Worm (Caenorhabditis elegans) whole organism, dauer: ENCODE data around the gene srz-1.
"Not testable (repeated sequence)": the region's sequence is repeated elsewhere in the genome, so short reads cannot be mapped to it uniquely, and the experiment has no call there.

Source experiments
- unc-62 ChIP-seq: sonication (generic microtip); optimal IDR thresholded peaks from 2 replicates; lab custom pipeline; 2017; ENCODE audit warnings: missing biosample characterization, missing genetic modification reagents, missing genetic modification characterization

srz-1 gene

DNA sequence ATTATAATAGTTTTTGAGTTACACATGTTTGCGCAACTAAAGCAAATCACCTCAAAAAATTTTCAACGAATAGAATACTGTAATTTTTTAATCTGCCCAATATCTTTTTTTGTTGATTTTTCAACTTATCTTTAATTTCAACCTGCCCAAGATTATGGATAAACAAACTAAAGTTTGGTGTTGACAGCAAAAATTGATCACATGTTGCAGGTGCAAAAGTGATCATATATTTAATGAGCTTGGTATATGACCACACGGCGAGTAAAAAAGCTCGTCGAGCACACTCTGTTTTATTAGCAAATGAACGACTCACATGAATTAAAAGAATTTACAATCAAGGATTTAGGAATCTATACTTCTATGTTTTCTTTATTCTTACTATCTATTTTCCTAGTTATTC, at the start of gene srz-1:
Gene srz-1 (plus strand): TSS at position 301 of the 400 bp plus-strand sequence.
- TF ChIP-seq unc-62 (GFP tag; lab: Kevin White, UChicago), result no peak

DNA sequence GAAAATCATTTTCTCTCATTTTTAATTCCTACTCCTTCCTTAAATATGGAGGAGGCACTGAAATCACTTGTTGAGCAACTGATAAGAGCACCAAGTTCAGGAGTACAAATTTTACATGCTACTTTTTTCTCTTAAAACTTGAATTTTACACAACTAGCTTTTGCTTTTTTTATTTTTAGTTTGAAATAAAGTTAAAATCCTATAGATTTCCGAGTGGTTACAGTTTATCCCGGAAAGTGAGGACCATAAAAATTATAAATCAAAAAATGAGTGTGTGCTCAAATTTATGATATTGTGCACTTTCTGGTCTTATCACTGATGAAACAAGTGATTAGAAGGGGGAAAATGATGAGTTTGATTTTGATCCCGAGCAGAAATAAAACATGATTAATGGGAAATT, 47.7 kb upstream of the srz-1 start, which contains the start of gene oac-53:
Gene oac-53 (minus strand): TSS at position 9 of the 400 bp plus-strand sequence.
- no peak for TF ChIP-seq unc-62 (GFP tag; lab: Kevin White, UChicago)

DNA sequence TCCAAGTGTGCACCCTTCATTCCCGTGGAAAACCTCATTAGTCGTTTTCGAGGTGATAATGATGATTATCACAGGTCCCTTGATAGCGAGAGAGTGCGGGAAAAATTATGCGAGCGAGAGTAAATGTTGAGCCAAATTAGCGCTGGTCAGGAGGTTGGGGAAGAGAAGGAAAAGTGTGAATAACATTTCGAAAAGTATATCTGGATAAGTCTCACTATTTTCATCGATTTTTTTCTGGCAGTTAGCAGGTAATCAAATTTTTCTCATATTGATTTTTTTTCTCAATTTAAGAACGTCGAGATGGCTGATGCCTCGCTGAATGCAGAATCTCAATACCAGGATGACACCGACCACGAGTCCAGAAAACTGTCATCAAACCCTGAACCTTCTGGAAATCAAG, 46.7 kb upstream of the srz-1 start, which contains the start of gene W06G6.2:
Gene W06G6.2 (plus strand): TSS at position 301 of the 400 bp plus-strand sequence.
- no peak for TF ChIP-seq unc-62 (GFP tag; lab: Kevin White, UChicago)

DNA sequence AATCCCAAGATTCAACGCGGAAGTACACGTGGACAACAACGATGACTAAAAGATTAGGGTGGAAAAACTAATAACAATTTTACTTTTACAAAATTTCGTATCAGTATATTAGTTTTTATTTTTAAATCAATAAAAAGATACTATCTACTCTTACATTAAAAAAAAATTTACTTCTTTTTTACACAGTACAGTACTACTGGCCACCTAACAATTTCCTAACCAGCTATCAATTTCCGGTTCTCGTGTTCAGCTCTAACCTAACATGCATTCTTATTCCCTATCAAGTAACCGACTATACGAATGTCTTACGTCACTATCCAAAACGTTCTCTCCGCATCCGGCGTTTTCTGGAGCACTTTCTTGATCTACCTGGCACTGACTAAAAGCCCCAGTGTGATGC, 46.1 kb upstream of the srz-1 start, which contains the start of gene srd-21:
Gene srd-21 (plus strand): TSS at position 301 of the 400 bp plus-strand sequence.
- no peak for TF ChIP-seq unc-62 (GFP tag; lab: Kevin White, UChicago)

DNA sequence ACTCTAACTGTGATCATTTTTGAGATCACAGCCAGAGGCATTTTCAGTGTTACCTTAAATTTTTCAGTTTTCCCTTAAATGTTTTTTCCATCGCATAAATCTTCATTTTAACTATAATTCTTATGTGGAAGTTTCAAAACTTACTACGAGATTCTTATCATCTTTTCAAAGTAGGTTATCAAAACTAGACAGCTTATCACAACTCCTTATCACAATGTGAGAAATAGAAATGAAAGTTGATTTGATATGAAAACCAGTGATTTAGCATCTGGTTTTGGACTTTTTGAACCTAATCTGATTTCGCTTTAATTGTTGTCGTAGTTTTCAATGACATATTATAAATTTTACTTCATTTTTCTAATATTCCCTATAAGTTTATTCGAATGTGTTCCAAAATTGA, 39.7 kb upstream of the srz-1 start, which contains the start of gene mltn-11:
Gene mltn-11 (plus strand): TSS at position 276 of the 400 bp plus-strand sequence.
- no peak for TF ChIP-seq unc-62 (GFP tag; lab: Kevin White, UChicago)

DNA sequence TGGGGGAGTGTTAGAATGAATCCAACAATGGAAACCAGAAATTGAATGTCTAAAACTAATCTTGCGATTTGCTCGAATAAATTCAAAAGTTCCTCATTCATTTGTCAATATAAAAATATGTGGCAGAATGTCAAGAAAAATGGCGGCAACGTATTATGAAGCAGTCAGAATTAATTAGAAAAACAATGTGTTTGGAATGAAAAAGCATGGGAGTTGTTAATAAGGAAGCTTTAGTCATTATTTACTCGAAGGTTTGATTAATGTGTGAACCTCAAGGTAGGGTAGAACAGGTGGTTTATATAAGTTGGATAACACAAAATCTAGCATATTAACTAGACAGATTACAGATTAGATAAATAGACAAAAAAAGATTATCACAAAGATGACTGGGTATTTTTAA, 37.4 kb upstream of the srz-1 start, which contains the start of gene srw-76:
Gene srw-76 (minus strand): TSS at position 101 of the 400 bp plus-strand sequence.
- TF ChIP-seq unc-62 (GFP tag; lab: Kevin White, UChicago), result no peak

DNA sequence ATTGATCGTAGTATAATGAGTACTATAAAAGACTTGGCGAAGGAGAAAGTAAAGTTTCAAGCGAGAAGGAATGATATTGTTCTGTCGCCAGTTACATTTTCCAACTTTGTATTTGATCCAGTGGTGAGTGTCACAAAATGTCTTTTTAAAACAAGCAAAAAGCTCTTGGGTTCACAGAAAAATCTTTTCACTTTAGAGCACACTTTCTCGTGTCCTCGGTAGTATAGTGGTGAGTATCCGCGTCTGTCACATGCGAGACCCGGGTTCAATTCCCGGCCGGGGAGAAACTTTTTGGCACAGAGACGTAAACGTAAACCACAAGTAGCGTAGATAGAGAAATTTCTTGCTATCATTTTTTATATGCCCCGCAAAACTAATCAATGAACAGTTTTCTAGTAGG, 35.3 kb upstream of the srz-1 start:
- no peak for TF ChIP-seq unc-62 (GFP tag; lab: Kevin White, UChicago)

DNA sequence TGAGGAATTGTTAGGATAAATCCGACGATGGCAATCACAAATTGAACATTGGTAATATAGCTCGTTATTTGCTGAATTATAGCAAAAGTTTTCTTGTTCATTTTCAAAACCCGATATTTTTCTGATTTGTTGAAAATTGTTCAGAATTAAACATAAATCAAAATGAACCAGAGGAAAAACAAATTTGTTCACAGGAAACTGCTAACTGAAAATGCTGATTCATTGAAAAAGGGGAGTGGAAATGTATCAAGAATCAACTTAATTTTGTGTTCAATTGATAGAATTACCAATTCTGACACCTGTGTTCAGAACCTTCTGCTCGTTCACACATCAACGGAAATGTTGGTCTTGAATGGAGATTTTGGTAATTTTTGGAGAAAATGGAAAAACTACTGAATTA, 32.1 kb upstream of the srz-1 start, which contains the start of gene srw-77:
Gene srw-77 (minus strand): TSS at position 101 of the 400 bp plus-strand sequence.
- TF ChIP-seq unc-62 (GFP tag; lab: Kevin White, UChicago), result no peak

DNA sequence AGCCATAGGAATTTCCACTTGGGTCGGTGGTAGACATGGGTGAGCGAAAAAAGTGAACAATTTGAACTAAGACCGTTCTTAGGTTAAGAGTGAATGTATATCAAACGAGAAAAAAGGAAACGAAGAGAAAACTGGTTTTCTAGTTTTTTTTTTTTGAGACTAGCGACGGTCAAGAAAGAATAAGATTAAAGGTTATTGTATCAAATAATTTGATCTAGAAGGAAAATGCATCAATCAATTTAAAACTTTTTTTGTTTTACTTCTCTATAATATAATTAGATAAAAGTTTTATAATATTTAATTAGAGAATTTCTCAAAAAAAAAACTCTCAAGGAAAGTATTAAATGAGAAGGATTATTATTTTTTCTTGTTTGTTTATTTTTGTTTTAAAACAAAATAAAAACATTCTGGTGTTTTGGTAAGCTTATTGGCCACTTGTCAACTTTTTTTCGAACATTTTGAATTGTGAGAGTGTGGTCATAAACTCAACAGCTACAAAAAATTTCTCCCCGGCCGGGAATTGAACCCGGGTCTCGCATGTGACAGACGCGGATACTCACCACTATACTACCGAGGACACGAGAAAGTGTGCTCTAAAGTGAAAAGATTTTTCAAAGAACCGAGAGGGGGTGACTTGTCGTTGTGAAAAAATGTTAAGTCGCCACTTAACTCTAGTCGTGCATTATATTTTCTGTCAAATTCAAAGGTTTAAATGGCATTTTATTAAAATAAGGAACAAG, 30.3 kb upstream of the srz-1 start, which contains the start of gene W06G6.17:
Gene W06G6.17 (minus strand): TSS at position 51 of the 740 bp plus-strand sequence.
- TF ChIP-seq unc-62 (GFP tag; lab: Kevin White, UChicago), result no peak

DNA sequence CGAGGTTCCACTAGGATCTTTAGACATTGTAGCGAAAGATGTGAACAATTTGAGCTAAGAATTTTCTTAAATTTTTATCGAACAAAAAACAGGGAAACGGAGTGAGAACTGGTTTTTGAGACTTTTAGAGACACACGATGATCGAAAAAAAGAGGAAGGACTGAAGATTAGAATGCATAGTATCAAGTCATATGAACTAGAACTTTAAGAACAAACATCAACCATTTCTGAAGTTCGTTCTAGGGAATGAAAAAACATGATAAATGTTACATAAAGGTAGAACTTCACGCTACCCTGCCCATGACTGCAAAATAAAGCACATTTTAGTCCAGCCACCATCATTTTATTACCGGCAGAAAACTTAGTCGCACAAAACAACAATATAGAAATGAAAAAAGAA, 29.3 kb upstream of the srz-1 start, which contains the start of gene W06G6.9:
Gene W06G6.9 (minus strand): TSS at position 101 of the 400 bp plus-strand sequence.
- no peak for TF ChIP-seq unc-62 (GFP tag; lab: Kevin White, UChicago)

DNA sequence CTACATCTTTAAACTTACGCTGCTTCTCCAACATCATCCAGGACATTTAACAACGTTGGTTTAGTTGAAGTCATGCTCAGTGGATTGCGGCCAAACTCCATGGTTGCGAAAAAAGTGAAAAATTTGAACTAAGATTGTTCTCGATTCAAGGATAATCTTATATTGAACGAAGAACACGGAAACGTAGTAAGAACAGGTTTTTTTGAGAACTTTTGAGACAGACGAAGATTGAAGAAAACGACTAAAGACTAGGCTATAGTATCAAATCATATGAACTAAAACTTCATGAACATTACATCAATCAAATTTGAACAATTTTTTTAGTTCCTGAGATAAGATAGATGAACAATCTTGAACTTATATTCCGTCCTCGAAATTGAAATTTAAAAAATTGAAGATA, 28.6 kb upstream of the srz-1 start, which contains the start of gene W06G6.10:
Gene W06G6.10 (minus strand): TSS at position 101 of the 400 bp plus-strand sequence.
- no peak for TF ChIP-seq unc-62 (GFP tag; lab: Kevin White, UChicago)

DNA sequence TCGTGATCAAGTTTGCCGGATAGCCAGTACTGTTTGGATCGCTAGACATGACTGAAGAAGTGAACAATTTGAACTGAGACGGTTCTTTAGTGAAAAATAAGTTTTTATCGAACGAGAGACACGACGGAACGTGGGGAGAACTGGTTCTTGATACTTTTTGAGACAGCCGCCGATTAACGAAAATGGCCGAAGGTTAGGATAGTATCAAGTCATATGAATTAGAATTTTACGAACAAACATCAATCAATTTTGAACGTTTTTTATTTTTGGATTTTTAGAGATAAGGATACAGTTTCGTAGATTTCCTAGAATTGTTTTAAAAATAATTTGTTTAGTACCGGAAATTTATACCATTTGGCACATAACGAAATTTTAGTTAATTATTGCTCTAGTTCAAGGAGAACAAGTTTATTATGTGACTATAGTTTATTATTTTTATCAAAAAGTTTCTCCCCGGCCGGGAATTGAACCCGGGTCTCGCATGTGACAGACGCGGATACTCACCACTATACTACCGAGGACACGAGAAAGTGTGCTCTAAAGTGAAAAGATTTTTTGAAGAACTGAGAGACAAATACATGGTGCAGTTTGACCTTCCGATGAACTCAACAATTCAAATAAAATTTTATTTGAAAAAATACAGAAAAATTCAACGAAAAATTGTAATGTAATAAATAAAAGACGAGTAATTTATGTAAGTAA, 27.2 kb upstream of the srz-1 start, which contains the start of gene W06G6.20:
Gene W06G6.20 (minus strand): TSS at position 51 of the 702 bp plus-strand sequence.
- no peak for TF ChIP-seq unc-62 (GFP tag; lab: Kevin White, UChicago)

DNA sequence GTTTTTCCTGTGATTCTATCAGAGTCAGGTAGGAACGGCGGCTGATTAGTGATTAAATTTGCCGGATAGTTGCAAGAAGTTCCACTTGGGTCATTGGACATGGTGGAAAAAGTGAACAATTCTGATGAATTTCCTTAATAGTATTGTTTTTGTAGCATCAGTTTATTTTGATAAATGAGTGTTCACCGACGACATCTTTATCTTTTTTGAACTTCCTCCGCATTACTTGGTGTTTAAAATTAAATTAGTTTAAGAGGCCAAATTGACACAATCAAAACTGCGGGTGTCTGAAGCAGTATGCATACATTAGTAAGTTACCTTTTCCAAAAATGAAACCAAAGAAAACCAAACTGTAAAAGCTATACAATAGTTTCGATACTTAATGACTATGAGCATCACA, 26.5 kb upstream of the srz-1 start, which contains the start of gene W06G6.11:
Gene W06G6.11 (minus strand): TSS at position 101 of the 400 bp plus-strand sequence.
- TF ChIP-seq unc-62 (GFP tag; lab: Kevin White, UChicago), result not testable (repeated sequence)

DNA sequence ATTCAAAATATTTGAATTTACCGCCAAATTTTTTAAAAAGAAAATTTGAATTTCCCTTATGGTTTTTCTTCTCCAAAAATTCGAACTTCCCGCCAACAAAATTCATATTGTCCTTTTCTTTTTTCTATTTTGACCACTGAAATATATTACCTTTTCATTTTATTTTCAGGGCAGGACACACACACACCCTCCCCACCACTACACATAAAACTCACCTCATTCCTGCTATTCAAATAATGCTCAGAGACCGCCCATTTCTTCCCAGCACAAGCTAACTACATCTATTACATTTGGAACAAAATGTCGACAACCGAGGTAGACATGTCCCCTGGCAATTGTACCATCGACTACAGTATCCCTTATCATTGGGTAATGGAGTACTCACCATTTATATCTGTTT, 21.4 kb upstream of the srz-1 start, which contains the start of gene W06G6.15:
Gene W06G6.15 (plus strand): TSS at position 301 of the 400 bp plus-strand sequence.
- TF ChIP-seq unc-62 (GFP tag; lab: Kevin White, UChicago), result not testable (repeated sequence)

DNA sequence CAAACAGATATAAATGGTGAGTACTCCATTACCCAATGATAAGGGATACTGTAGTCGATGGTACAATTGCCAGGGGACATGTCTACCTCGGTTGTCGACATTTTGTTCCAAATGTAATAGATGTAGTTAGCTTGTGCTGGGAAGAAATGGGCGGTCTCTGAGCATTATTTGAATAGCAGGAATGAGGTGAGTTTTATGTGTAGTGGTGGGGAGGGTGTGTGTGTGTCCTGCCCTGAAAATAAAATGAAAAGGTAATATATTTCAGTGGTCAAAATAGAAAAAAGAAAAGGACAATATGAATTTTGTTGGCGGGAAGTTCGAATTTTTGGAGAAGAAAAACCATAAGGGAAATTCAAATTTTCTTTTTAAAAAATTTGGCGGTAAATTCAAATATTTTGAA, 14.8 kb upstream of the srz-1 start, which contains the start of gene Y70C5B.2:
Gene Y70C5B.2 (minus strand): TSS at position 101 of the 400 bp plus-strand sequence.
- not testable (repeated sequence) for TF ChIP-seq unc-62 (GFP tag; lab: Kevin White, UChicago)
